Fruit fly (Drosophila melanogaster) whole organism, embryonic: Measurements from ENCODE around the gene CG7907.

Source experiments
- C15 ChIP-seq: fragments of 200-800 bp; sonication (Bioruptor generic); IDR thresholded peaks from 3 replicates; pipeline ENCODE4 v1.3.6; 2022; ENCODE audit warnings: missing biosample characterization, missing genetic modification characterization
- CG10543 ChIP-seq: fragments of 200-800 bp; sonication (Bioruptor generic); optimal IDR thresholded peaks from 3 replicates; lab custom pipeline; 2017; ENCODE audit warnings: missing biosample characterization, mild to moderate bottlenecking, missing genetic modification characterization, moderate library complexity
- CG11085 ChIP-seq: fragments of 200-800 bp; sonication (Bioruptor generic); IDR thresholded peaks from 2 replicates; pipeline ENCODE4 v1.3.6; 2022; ENCODE audit warnings: missing biosample characterization, missing genetic modification characterization
- CG11695 ChIP-seq: fragments of 200-800 bp; sonication (Bioruptor generic); IDR thresholded peaks from 3 replicates; pipeline ENCODE4 v1.3.6; 2022; ENCODE audit warnings: missing biosample characterization, missing genetic modification characterization
- CG12391 ChIP-seq: fragments of 200-800 bp; sonication (Bioruptor generic); optimal IDR thresholded peaks from 3 replicates; lab custom pipeline; 2018; ENCODE audit warnings: missing biosample characterization, mild to moderate bottlenecking, missing genetic modification characterization, moderate library complexity
- CG12659 ChIP-seq: fragments of 200-800 bp; sonication (Bioruptor generic); optimal IDR thresholded peaks from 3 replicates; lab custom pipeline; 2017; ENCODE audit warnings: mild to moderate bottlenecking, missing biosample characterization, missing genetic modification reagents, missing genetic modification characterization
- CG13296 ChIP-seq: fragments of 200-800 bp; sonication (Bioruptor generic); optimal IDR thresholded peaks from 3 replicates; lab custom pipeline; 2018; ENCODE audit warnings: missing biosample characterization, mild to moderate bottlenecking, missing genetic modification characterization
- CG13775 ChIP-seq: fragments of 200-800 bp; sonication (Bioruptor generic); optimal IDR thresholded peaks from 3 replicates; lab custom pipeline; 2017; ENCODE audit warnings: missing biosample characterization, mild to moderate bottlenecking, missing genetic modification characterization
- CG2199 ChIP-seq: fragments of 200-800 bp; sonication (Bioruptor generic); IDR thresholded peaks from 3 replicates; pipeline ENCODE4 v1.3.6; 2022; ENCODE audit warnings: missing biosample characterization, missing genetic modification characterization
- CG2712 ChIP-seq: fragments of 200-800 bp; optimal IDR thresholded peaks from 3 replicates; lab custom pipeline; 2019; ENCODE audit warnings: missing biosample characterization, mild to moderate bottlenecking, missing genetic modification characterization, moderate library complexity
- CG30403 ChIP-seq: fragments of 200-800 bp; sonication (Bioruptor generic); optimal IDR thresholded peaks from 3 replicates; lab custom pipeline; 2016; ENCODE audit warnings: missing biosample characterization, missing genetic modification characterization
- CG32532 ChIP-seq: fragments of 200-800 bp; sonication (Bioruptor generic); IDR thresholded peaks from 2 replicates; pipeline ENCODE4 v1.3.6; 2022; ENCODE audit warnings: missing biosample characterization, missing genetic modification characterization
- CG34376 ChIP-seq: fragments of 200-800 bp; sonication (Bioruptor generic); optimal IDR thresholded peaks from 2 replicates; lab custom pipeline; 2018; ENCODE audit warnings: missing biosample characterization, mild to moderate bottlenecking, missing genetic modification characterization
- CG4282 ChIP-seq: fragments of 200-800 bp; sonication (Bioruptor generic); optimal IDR thresholded peaks from 2 replicates; lab custom pipeline; 2016; ENCODE audit warnings: missing biosample characterization, missing genetic modification characterization
- CG4328 ChIP-seq: fragments of 200-800 bp; sonication (Bioruptor generic); optimal IDR thresholded peaks from 3 replicates; lab custom pipeline; 2017; ENCODE audit warnings: missing biosample characterization, missing genetic modification reagents, missing genetic modification characterization
- CG6654 ChIP-seq: fragments of 200-800 bp; sonication (Bioruptor generic); optimal IDR thresholded peaks from 2 replicates; lab custom pipeline; 2017; ENCODE audit warnings: missing biosample characterization, mild to moderate bottlenecking, missing genetic modification characterization
- CG8478 ChIP-seq: fragments of >200 bp; optimal IDR thresholded peaks from 2 replicates; lab custom pipeline; 2018
- CG9437 ChIP-seq: fragments of 200-800 bp; sonication (Bioruptor generic); optimal IDR thresholded peaks from 2 replicates; lab custom pipeline; 2018; ENCODE audit warnings: missing biosample characterization, mild to moderate bottlenecking, missing genetic modification characterization
- CkIIα-i1 ChIP-seq: fragments of 200-800 bp; sonication (Bioruptor generic); IDR thresholded peaks from 2 replicates; pipeline ENCODE4 v1.3.6; 2022; ENCODE audit warnings: missing biosample characterization, missing genetic modification characterization
- D ChIP-seq, 2 experiments: fragments of 200-800 bp in 1 of 2; fragments of >200 bp in 1 of 2; sonication (Bioruptor generic) in 1 of 2; optimal IDR thresholded peaks; 2 replicates in 1 of 2; 3 replicates in 1 of 2; lab custom pipeline; 2017; ENCODE audit warnings: mild to moderate bottlenecking in 1 of 2, missing biosample characterization in 1 of 2, missing genetic modification characterization in 1 of 2, missing genetic modification reagents in 1 of 2
- Ets97D ChIP-seq: fragments of 200-800 bp; sonication (Bioruptor generic); optimal IDR thresholded peaks from 3 replicates; lab custom pipeline; 2016; ENCODE audit warnings: missing biosample characterization, missing genetic modification characterization
- GATAe ChIP-seq: fragments of 200-800 bp; sonication (Bioruptor generic); conservative IDR thresholded peaks from 2 replicates; pipeline ENCODE4 v1.3.6; 2022; ENCODE audit warnings: missing biosample characterization, missing genetic modification characterization
- Max ChIP-seq: fragments of 200-800 bp; sonication (Bioruptor generic); optimal IDR thresholded peaks from 2 replicates; lab custom pipeline; 2016; ENCODE audit warnings: missing biosample characterization, mild to moderate bottlenecking, missing genetic modification characterization
- Meics ChIP-seq: fragments of 200-800 bp; sonication (Bioruptor generic); optimal IDR thresholded peaks from 2 replicates; lab custom pipeline; 2017; ENCODE audit warnings: missing biosample characterization, mild to moderate bottlenecking, missing genetic modification characterization
- NfI ChIP-seq: fragments of 200-800 bp; sonication (Bioruptor generic); optimal IDR thresholded peaks from 3 replicates; lab custom pipeline; 2018; ENCODE audit warnings: missing biosample characterization, mild to moderate bottlenecking, missing genetic modification characterization, moderate library complexity
- Opbp ChIP-seq: fragments of 200-800 bp; sonication (Bioruptor generic); IDR thresholded peaks from 3 replicates; pipeline ENCODE4 v1.3.6; 2022; ENCODE audit warnings: missing biosample characterization, missing genetic modification characterization; ENCODE audit not compliant: partially characterized antibody
- Sin3A ChIP-seq: fragments of >200 bp; optimal IDR thresholded peaks from 2 replicates; lab custom pipeline; 2018
- Trl ChIP-seq, 3 experiments: fragments of >200 bp in 2 of 3; fragments of 200-800 bp in 1 of 3; sonication (Bioruptor generic) in 1 of 3; optimal IDR thresholded peaks; 2 replicates in 1 of 3; 3 replicates in 2 of 3; lab custom pipeline; 2016 to 2017; ENCODE audit warnings: missing biosample characterization in 1 of 3, missing genetic modification characterization in 1 of 3
- amos ChIP-seq: fragments of 200-800 bp; sonication (Bioruptor generic); IDR thresholded peaks from 2 replicates; pipeline ENCODE4 v1.3.6; 2022; ENCODE audit warnings: missing biosample characterization, missing genetic modification characterization; ENCODE audit not compliant: partially characterized antibody
- ase ChIP-seq: fragments of 200-800 bp; sonication (Bioruptor generic); IDR thresholded peaks from 3 replicates; pipeline ENCODE4 v1.3.6; 2022; ENCODE audit warnings: missing biosample characterization, missing genetic modification characterization
- ato ChIP-seq: fragments of 200-800 bp; sonication (Bioruptor generic); IDR thresholded peaks from 2 replicates; pipeline ENCODE4 v1.3.6; 2022; ENCODE audit warnings: missing biosample characterization, missing genetic modification characterization; ENCODE audit not compliant: partially characterized antibody
- croc ChIP-seq: fragments of 200-800 bp; sonication (Bioruptor generic); conservative IDR thresholded peaks from 3 replicates; pipeline ENCODE4 v1.3.6; 2022; ENCODE audit warnings: missing biosample characterization, missing genetic modification characterization
- grn ChIP-seq: fragments of 200-800 bp; sonication (Bioruptor generic); optimal IDR thresholded peaks from 3 replicates; lab custom pipeline; 2017; ENCODE audit warnings: missing biosample characterization, missing genetic modification characterization
- hkb ChIP-seq, 2 experiments: fragments of 200-800 bp in 1 of 2; fragments of >200 bp in 1 of 2; sonication (Bioruptor generic) in 1 of 2; IDR thresholded peaks in 1 of 2; optimal IDR thresholded peaks in 1 of 2; 2 replicates each; pipeline versions ENCODE4 v1.3.6 to Lab custom; 2017 to 2022; ENCODE audit warnings: missing biosample characterization in 1 of 2, missing genetic modification characterization in 1 of 2
- kni ChIP-seq: fragments of 200-800 bp; sonication (Bioruptor generic); optimal IDR thresholded peaks from 3 replicates; lab custom pipeline; 2017; ENCODE audit warnings: mild to moderate bottlenecking, missing biosample characterization, missing genetic modification reagents, missing genetic modification characterization
- lab ChIP-seq: fragments of 200-800 bp; sonication (Bioruptor generic); optimal IDR thresholded peaks from 3 replicates; lab custom pipeline; 2017; ENCODE audit warnings: missing biosample characterization, missing genetic modification characterization, mild to moderate bottlenecking, moderate library complexity, missing genetic modification reagents
- mam ChIP-seq: fragments of 200-800 bp; sonication (Bioruptor generic); optimal IDR thresholded peaks from 3 replicates; lab custom pipeline; 2016; ENCODE audit warnings: missing biosample characterization, missing genetic modification characterization
- mirr ChIP-seq: fragments of 200-800 bp; sonication (Bioruptor generic); optimal IDR thresholded peaks from 3 replicates; lab custom pipeline; 2018; ENCODE audit warnings: missing biosample characterization, mild to moderate bottlenecking, missing genetic modification characterization
- nau ChIP-seq: fragments of 200-800 bp; sonication (Bioruptor generic); optimal IDR thresholded peaks from 3 replicates; lab custom pipeline; 2017; ENCODE audit warnings: missing biosample characterization, mild to moderate bottlenecking, missing genetic modification characterization, missing genetic modification reagents
- nerfin-1 ChIP-seq: fragments of 200-800 bp; sonication (Bioruptor generic); optimal IDR thresholded peaks from 3 replicates; lab custom pipeline; 2019; ENCODE audit warnings: missing biosample characterization, mild to moderate bottlenecking, missing genetic modification characterization, moderate library complexity
- sens ChIP-seq: fragments of 200-800 bp; sonication (Bioruptor generic); peaks from one replicate; lab custom pipeline; 2016; ENCODE audit warnings: missing biosample characterization, missing genetic modification characterization
- ssp ChIP-seq: fragments of 200-800 bp; sonication (Bioruptor generic); IDR thresholded peaks from 2 replicates; pipeline ENCODE4 v1.3.6; 2022; ENCODE audit warnings: missing biosample characterization, missing genetic modification characterization
- tll ChIP-seq, 2 experiments: fragments of 200-800 bp in 1 of 2; fragments of >200 bp in 1 of 2; sonication (Bioruptor generic) in 1 of 2; optimal IDR thresholded peaks; 2 replicates each; lab custom pipeline; 2017 to 2019; ENCODE audit warnings: missing biosample characterization in 2 of 2, missing genetic modification characterization in 2 of 2, mild to moderate bottlenecking in 1 of 2, moderate library complexity in 1 of 2
- vvl ChIP-seq: fragments of 200-800 bp; sonication (Bioruptor generic); IDR thresholded peaks from 2 replicates; pipeline ENCODE4 v1.3.6; 2022; ENCODE audit warnings: missing biosample characterization, missing genetic modification characterization
- yki ChIP-seq: fragments of >200 bp; optimal IDR thresholded peaks from 3 replicates; lab custom pipeline; 2018
- zen ChIP-seq: fragments of 200-800 bp; sonication (Bioruptor generic); optimal IDR thresholded peaks from 3 replicates; lab custom pipeline; 2018; ENCODE audit warnings: missing biosample characterization, mild to moderate bottlenecking, missing genetic modification characterization, moderate library complexity

CG7907 gene

DNA sequence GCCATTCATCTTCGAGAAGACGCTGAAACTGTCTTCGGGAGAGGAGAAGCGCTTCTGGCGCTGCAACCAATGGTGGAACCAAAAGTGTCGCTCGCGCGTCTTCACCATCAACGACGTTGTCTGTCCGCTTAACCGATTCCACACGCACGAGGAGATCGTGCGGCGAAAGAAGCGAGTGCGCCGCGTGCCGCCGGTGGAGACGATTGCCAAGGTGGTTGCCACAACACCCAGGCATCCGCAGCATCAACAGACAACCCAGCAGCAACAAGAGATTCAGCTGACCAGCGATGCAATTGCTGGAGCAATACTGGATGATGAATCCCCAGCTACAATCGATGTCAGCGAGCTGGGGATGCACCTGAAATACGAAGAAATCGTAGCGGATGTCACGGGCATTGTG lies 35.1 kb upstream of the CG7907 start (continued):
- TF ChIP-seq ase (0 out of 3 replicates have a peak, but pooled peaks have one; percentile 6), CkIIα-i1 (GFP tag; lab: Robert Waterston, UW) (no peak), CG32532 (GFP tag; lab: Robert Waterston, UW) (no peak), nau (no peak), mam (GFP tag; lab: Kevin White, UChicago) (no peak), ato (peak; percentile 65)

- TF ChIP-seq ssp (GFP tag; lab: Robert Waterston, UW), result peak; percentile 41; the same call in 1 of the 2 replicates
- TF ChIP-seq tll (GFP tag; optimal IDR thresholded peaks at IDR 0.05; lab: Kevin White, UChicago), result no peak
- no peak for TF ChIP-seq D (optimal IDR thresholded peaks at IDR 0.05; lab: Kevin White, UChicago)
- TF ChIP-seq D (GFP tag; optimal IDR thresholded peaks at IDR 0.05; lab: Kevin White, UChicago), result no peak
- peak; percentile 73 for TF ChIP-seq CG13296 (GFP tag; lab: Kevin White, UChicago)
- no peak for TF ChIP-seq lab (GFP tag; lab: Kevin White, UChicago)
- TF ChIP-seq ato, result peak; percentile 51; the same call in 1 of the 2 replicates
- TF ChIP-seq kni, result peak; percentile 65
- no peak for TF ChIP-seq GATAe (GFP tag; lab: Robert Waterston, UW)
- TF ChIP-seq amos, result peak; percentile 45
- TF ChIP-seq CG2199 (GFP tag; lab: Robert Waterston, UW), result peak; percentile 92
- peak; percentile 64 for TF ChIP-seq zen
- TF ChIP-seq Sin3A (lab: Kevin White, UChicago), result peak; percentile 54
- TF ChIP-seq hkb (optimal IDR thresholded peaks at IDR 0.05; lab: Kevin White, UChicago), result no peak
- no peak for TF ChIP-seq hkb (GFP tag; IDR thresholded peaks at IDR 0.05; lab: Robert Waterston, UW)
- TF ChIP-seq Trl (optimal IDR thresholded peaks at IDR 0.05; lab: Kevin White, UChicago), result no peak
- TF ChIP-seq Trl (GFP tag; optimal IDR thresholded peaks at IDR 0.05; lab: Kevin White, UChicago), result no peak
- TF ChIP-seq CG11695 (GFP tag; lab: Robert Waterston, UW), result peak; percentile 9; the same call in 1 of the 3 replicates
- TF ChIP-seq vvl, result peak; percentile 86
- TF ChIP-seq CG34376, result peak; percentile 64
- TF ChIP-seq CG12391 (tag; lab: Kevin White, UChicago), result peak; percentile 48
- no peak for TF ChIP-seq croc (GFP tag; lab: Robert Waterston, UW)
- no peak for TF ChIP-seq CG8478 (lab: Kevin White, UChicago)
- TF ChIP-seq Ets97D (GFP tag; lab: Kevin White, UChicago), result peak; percentile 79
- 0 out of 2 replicates have a peak, but pooled peaks have one; percentile 17 for TF ChIP-seq CG11085 (GFP tag; lab: Robert Waterston, UW)
- peak; percentile 53; the same call in 1 of the 3 replicates for TF ChIP-seq Opbp
- TF ChIP-seq grn (GFP tag; lab: Kevin White, UChicago), result no peak
- TF ChIP-seq CG4328 (GFP tag; lab: Kevin White, UChicago), result peak; percentile 72
- peak; percentile 73 for TF ChIP-seq CG12659 (GFP tag; lab: Kevin White, UChicago)
- peak; percentile 36 for TF ChIP-seq CG13775 (GFP tag; lab: Kevin White, UChicago)
- peak; percentile 59 for TF ChIP-seq NfI (GFP tag; lab: Kevin White, UChicago)
- peak; percentile 67 for TF ChIP-seq Meics (GFP tag; lab: Kevin White, UChicago)
- TF ChIP-seq CG2712 (tag; lab: Kevin White, UChicago), result peak; percentile 51
- peak; percentile 79 for TF ChIP-seq CG10543 (GFP tag; lab: Kevin White, UChicago)
- TF ChIP-seq yki (lab: Kevin White, UChicago), result no peak
- TF ChIP-seq CG30403 (GFP tag; lab: Kevin White, UChicago), result peak; percentile 21
- TF ChIP-seq CG6654 (GFP tag; lab: Kevin White, UChicago), result no peak
- TF ChIP-seq mirr (GFP tag; lab: Kevin White, UChicago), result peak; percentile 52
- TF ChIP-seq sens, result peak; percentile 63
- no peak for TF ChIP-seq C15 (GFP tag; lab: Robert Waterston, UW)
- TF ChIP-seq Max (GFP tag; lab: Kevin White, UChicago), result no peak
- TF ChIP-seq CG9437, result no peak
- TF ChIP-seq nerfin-1 (tag; lab: Kevin White, UChicago), result peak; percentile 56
- TF ChIP-seq CG4282 (GFP tag; lab: Kevin White, UChicago), result no peak
Measured at dm6 chr3R:21373403-21374326, 29.9 kb upstream of the CG7907 start.
